Fruit fly (Drosophila melanogaster): ENCODE results near the gene bur.

The bur gene

DNA sequence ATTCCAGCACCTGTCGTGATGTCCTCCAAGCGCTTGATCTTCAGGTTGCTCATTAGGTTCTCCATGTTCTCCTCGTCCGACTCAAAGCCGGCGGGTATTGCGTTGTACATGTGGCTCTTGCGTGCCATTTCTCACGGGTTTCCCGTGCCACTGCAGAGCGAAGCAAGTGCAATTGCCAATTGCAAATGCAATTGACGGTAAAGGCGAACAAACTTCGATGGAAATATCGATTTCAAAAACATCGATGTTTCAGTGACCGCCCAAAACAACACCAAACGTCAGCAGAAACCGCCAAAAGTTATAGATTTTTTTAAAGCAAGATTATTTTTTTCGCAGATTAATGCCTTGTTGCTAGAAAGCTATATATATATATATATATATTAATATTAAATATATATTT, 16.6 kb downstream of the bur start, which contains the start of gene Nbr:
TSS of gene Nbr (minus strand) at position 209 of the 400 bp plus-strand sequence.
- TF ChIP-seq fd96Ca (GFP tag; IDR thresholded peaks at IDR 0.05): 0 out of 3 replicates have a peak, but pooled peaks have one; percentile 25
- no peak for TF ChIP-seq CG9948 (tag; optimal IDR thresholded peaks at IDR 0.05)

DNA sequence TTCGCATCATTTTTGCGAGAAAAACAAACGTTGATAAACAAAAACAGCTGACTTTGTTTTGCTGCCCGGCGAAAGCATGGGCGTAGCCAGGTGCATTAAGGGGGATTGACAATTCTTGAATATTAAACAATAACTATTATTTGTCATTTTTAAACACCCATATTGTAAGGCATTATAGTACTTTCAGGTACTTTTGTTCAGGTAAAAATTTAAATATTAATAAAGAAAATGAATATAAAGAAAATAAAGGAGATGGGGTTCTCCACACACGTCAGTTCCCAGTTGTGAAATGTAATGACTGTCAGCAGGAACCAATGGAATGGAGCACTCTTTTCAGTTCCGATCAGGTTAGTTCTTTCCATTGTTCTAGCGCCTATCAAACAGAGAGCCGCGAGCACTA, 20.9 kb downstream of the bur start, which contains the start of the genes Coq3 and Pld3:
TSS of gene Coq3 (minus strand) at position 58 of the 400 bp plus-strand sequence.
TSS of gene Pld3 (plus strand) at position 294 of the 400 bp plus-strand sequence.
- TF ChIP-seq CG4496 (GFP tag; IDR thresholded peaks at IDR 0.05): peak; percentile 96
- TF ChIP-seq CG13204 (GFP tag; optimal IDR thresholded peaks at IDR 0.05): no peak
- TF ChIP-seq CG34367 (tag; optimal IDR thresholded peaks at IDR 0.05): peak; percentile 83
- TF ChIP-seq CG8159 (tag; optimal IDR thresholded peaks at IDR 0.05): peak; percentile 91
- TF ChIP-seq Snoo (tag; optimal IDR thresholded peaks at IDR 0.05): peak; percentile 94
- TF ChIP-seq fd96Ca (GFP tag; IDR thresholded peaks at IDR 0.05): peak; percentile 93
- peak; percentile 82 for TF ChIP-seq rn (GFP tag; IDR thresholded peaks at IDR 0.05)
- TF ChIP-seq Ets98B (GFP tag; IDR thresholded peaks at IDR 0.05): peak; percentile 93
- peak; percentile 14 for TF ChIP-seq EcR (GFP tag; optimal IDR thresholded peaks at IDR 0.05)
- peak; percentile 89 for TF ChIP-seq CG8301 (tag; optimal IDR thresholded peaks at IDR 0.05)
- TF ChIP-seq CG12605 (GFP tag; IDR thresholded peaks at IDR 0.05): peak; percentile 80
- TF ChIP-seq Pif1A (GFP tag; optimal IDR thresholded peaks at IDR 0.05): no peak
- peak; percentile 91 for TF ChIP-seq CG15710 (tag; optimal IDR thresholded peaks at IDR 0.05)
- peak; percentile 97 for TF ChIP-seq Pif1B (GFP tag; optimal IDR thresholded peaks at IDR 0.05)
- peak; percentile 91 for TF ChIP-seq CG32121 (GFP tag; IDR thresholded peaks at IDR 0.05)
- TF ChIP-seq CG9948 (tag; optimal IDR thresholded peaks at IDR 0.05): peak; percentile 84
- TF ChIP-seq CG17806 (tag; optimal IDR thresholded peaks at IDR 0.05): peak; percentile 92
- no peak for TF ChIP-seq CG14655 (GFP tag; optimal IDR thresholded peaks at IDR 0.05)
- TF ChIP-seq gl (tag; optimal IDR thresholded peaks at IDR 0.05): peak; percentile 79
- TF ChIP-seq CG10348 (GFP tag; IDR thresholded peaks at IDR 0.05): no peak
- TF ChIP-seq D1 (tag; optimal IDR thresholded peaks at IDR 0.05): no peak

DNA sequence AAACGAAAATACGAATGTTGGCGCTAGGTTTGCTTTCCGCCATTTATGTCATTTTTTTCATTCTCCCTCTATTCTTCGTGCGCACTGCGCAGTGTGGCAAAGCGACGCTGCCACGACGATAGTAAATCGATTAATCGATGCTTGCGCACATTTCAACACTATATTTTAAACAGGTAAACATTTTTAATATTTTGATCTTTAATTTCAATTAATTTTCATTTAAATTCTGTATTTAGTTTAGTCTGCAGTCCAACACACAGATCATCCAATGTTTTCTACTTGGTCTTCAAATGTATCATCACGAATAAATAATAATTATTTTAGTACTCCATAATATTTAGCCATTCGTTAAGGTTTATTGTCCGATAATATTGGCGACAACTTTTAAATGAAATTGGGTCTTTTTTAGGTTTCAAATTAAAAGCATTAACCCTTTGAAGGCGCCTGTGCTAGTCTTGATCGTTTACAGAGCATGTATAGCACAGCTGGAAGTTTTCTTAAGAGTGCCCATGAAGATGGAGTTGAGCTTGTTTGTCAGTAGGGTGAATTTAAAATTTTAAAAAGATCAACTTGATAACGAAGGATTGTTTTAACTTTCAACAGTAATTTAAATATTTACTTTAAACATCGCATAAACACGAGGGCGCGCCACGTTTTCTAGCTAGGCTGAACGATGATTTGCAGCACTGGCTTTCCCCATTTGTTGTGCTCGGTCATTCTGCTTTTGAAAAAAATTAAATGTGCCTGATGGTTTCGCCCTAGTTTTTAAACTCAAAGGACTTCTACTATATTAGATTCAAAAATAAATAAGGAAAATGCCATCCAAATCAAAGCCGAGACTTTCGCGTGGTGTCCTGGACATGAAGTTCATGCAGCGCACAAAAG, 23.1 kb downstream of the bur start, which contains the start of the genes Mpp6 and E2f2:
TSS of gene Mpp6 (plus strand) at position 133 of the 885 bp plus-strand sequence.
TSS of gene E2f2 (minus strand) at position 594 of the 885 bp plus-strand sequence.
- no peak for TF ChIP-seq CG10348 (GFP tag; IDR thresholded peaks at IDR 0.05)
- TF ChIP-seq CG34367 (tag; optimal IDR thresholded peaks at IDR 0.05): no peak
- TF ChIP-seq gl (tag; optimal IDR thresholded peaks at IDR 0.05): no peak
- TF ChIP-seq CG9948 (tag; optimal IDR thresholded peaks at IDR 0.05): no peak
- TF ChIP-seq CG8301 (tag; optimal IDR thresholded peaks at IDR 0.05): no peak
- TF ChIP-seq fd96Ca (GFP tag; IDR thresholded peaks at IDR 0.05): no peak
- peak; percentile 27 for TF ChIP-seq Snoo (tag; optimal IDR thresholded peaks at IDR 0.05)
- no peak for TF ChIP-seq Pif1A (GFP tag; optimal IDR thresholded peaks at IDR 0.05)
- TF ChIP-seq CG8159 (tag; optimal IDR thresholded peaks at IDR 0.05): no peak
- peak; percentile 29; the same call in 1 of the 2 replicates for TF ChIP-seq Ets98B (GFP tag; IDR thresholded peaks at IDR 0.05)
- peak; percentile 31; the same call in 1 of the 2 replicates for TF ChIP-seq rn (GFP tag; IDR thresholded peaks at IDR 0.05)
- no peak for TF ChIP-seq CG13204 (GFP tag; optimal IDR thresholded peaks at IDR 0.05)
- no peak for TF ChIP-seq CG14655 (GFP tag; optimal IDR thresholded peaks at IDR 0.05)
- TF ChIP-seq CG15710 (tag; optimal IDR thresholded peaks at IDR 0.05): peak; percentile 4

DNA sequence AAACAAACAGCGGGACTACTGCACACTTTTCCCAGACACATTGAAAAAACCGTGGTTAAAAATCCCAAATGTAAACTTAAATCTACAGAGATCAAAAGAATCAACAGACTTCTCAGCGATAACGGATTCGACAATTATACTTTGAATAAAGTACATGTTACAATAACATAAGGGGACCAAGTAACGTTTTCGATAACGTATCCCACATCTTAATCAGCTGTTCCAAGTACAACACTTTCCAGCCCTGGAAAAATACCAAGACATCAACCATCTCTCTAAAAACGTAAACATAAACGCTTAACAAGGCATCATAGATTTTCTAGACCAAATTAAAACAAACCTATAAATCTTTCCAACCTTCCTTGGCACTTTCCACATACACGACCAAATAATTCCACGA, 25.6 kb downstream of the bur start:
- no peak for TF ChIP-seq CG13204 (GFP tag; optimal IDR thresholded peaks at IDR 0.05)
- TF ChIP-seq CG10348 (GFP tag; IDR thresholded peaks at IDR 0.05): no peak
- no peak for TF ChIP-seq fd96Ca (GFP tag; IDR thresholded peaks at IDR 0.05)
- TF ChIP-seq Ets98B (GFP tag; IDR thresholded peaks at IDR 0.05): no peak
- TF ChIP-seq CG9948 (tag; optimal IDR thresholded peaks at IDR 0.05): no peak
- no peak for TF ChIP-seq Snoo (tag; optimal IDR thresholded peaks at IDR 0.05)
- no peak for TF ChIP-seq CG4496 (GFP tag; IDR thresholded peaks at IDR 0.05)
- no peak for TF ChIP-seq Pif1B (GFP tag; optimal IDR thresholded peaks at IDR 0.05)

DNA sequence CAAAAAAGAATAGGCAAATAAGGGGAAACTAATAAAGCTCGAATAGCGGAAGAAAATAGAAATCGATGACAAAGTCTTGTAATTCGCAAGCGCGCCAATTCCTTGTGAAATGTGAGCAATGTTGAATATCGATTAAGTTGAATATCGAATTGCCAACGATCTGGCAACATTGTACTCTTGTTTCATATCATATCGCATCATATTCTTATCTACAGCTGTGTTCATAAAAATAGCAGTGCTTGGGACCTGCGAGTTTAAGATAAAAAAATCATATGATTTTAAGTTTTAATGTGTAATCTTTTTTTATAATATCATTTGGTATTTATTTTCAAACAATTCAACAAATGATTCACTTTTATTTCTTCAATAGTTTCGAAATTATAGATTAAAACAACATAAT, 30.4 kb downstream of the bur start:
- TF ChIP-seq CG8159 (tag; optimal IDR thresholded peaks at IDR 0.05) (no peak), CG4496 (GFP tag; IDR thresholded peaks at IDR 0.05) (0 out of 3 replicates have a peak, but pooled peaks have one; percentile 17), CG15710 (tag; optimal IDR thresholded peaks at IDR 0.05) (peak; percentile 31), CG32121 (GFP tag; IDR thresholded peaks at IDR 0.05) (no peak), CG12605 (GFP tag; IDR thresholded peaks at IDR 0.05) (peak; percentile 55), CG10348 (GFP tag; IDR thresholded peaks at IDR 0.05) (no peak), D1 (tag; optimal IDR thresholded peaks at IDR 0.05) (no peak), CG17806 (tag; optimal IDR thresholded peaks at IDR 0.05) (peak; percentile 49), CG34367 (tag; optimal IDR thresholded peaks at IDR 0.05) (peak; percentile 8), CG13204 (GFP tag; optimal IDR thresholded peaks at IDR 0.05) (no peak), Snoo (tag; optimal IDR thresholded peaks at IDR 0.05) (peak; percentile 32)

DNA sequence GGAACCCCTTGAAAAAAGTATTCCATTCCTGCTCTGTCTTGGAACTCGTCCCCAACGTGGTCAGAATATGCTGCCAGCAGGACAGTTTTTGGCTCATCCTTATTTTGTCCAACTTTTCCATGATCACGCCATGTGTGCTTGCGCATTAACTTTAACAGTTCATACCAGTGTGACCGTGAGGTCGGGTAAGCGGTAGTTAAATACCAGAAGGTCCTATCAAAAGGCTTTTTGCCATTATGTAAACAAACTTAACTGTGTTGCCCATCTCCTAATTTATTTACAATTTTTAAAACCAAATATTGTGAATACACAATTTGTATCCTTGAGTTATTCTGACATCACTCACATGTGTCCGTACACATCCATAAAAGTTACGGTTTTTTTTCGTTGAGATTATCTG, 31.2 kb downstream of the bur start, which contains the start of gene del:
TSS of gene del (minus strand) at position 305 of the 400 bp plus-strand sequence.
- TF ChIP-seq Snoo (tag; optimal IDR thresholded peaks at IDR 0.05) (no peak), gl (tag; optimal IDR thresholded peaks at IDR 0.05) (no peak), CG4496 (GFP tag; IDR thresholded peaks at IDR 0.05) (no peak), EcR (GFP tag; optimal IDR thresholded peaks at IDR 0.05) (no peak), CG10348 (GFP tag; IDR thresholded peaks at IDR 0.05) (no peak), Pif1B (GFP tag; optimal IDR thresholded peaks at IDR 0.05) (no peak), CG12605 (GFP tag; IDR thresholded peaks at IDR 0.05) (no peak), CG8159 (tag; optimal IDR thresholded peaks at IDR 0.05) (no peak), CG32121 (GFP tag; IDR thresholded peaks at IDR 0.05) (no peak), CG15710 (tag; optimal IDR thresholded peaks at IDR 0.05) (no peak), CG13204 (GFP tag; optimal IDR thresholded peaks at IDR 0.05) (no peak), CG8301 (tag; optimal IDR thresholded peaks at IDR 0.05) (no peak), fd96Ca (GFP tag; IDR thresholded peaks at IDR 0.05) (no peak), CG17806 (tag; optimal IDR thresholded peaks at IDR 0.05) (no peak), CG34367 (tag; optimal IDR thresholded peaks at IDR 0.05) (no peak), D1 (tag; optimal IDR thresholded peaks at IDR 0.05) (no peak), rn (GFP tag; IDR thresholded peaks at IDR 0.05) (no peak), CG14655 (GFP tag; optimal IDR thresholded peaks at IDR 0.05) (no peak), Ets98B (GFP tag; IDR thresholded peaks at IDR 0.05) (no peak)
